Worm (Caenorhabditis elegans): ENCODE data around the gene clec-129.

The clec-129 gene

DNA sequence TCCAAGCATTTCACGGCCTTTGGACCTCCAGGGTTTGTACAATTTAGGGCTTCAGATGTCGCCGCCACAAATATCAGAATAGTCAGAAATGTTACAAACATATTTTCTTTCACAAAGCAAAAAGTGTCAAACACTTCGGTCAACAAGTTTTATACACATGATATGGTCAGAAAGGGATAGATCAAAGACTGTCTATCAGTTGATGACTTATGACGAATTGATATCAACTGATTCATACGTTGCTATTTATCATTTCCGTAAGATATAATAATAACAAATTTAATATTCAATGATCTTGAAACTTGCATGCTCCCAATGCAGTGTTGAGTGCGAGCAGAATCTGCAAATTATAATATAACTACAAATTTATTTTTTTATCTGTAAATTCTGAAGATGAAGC is 10.7 kb upstream of the clec-129 start, which contains the start of gene W10G11.1:
W10G11.1 (minus strand) TSS at position 101 of the 400 bp plus-strand sequence.
- TF ChIP-seq dmd-9 (GFP tag; IDR thresholded peaks at IDR 0.05) (no peak), T26A8.4 (GFP tag; IDR thresholded peaks at IDR 0.05) (no peak), mxl-2 (GFP tag; conservative IDR thresholded peaks at IDR 0.05) (no peak), lir-3 (tag; optimal IDR thresholded peaks at IDR 0.05) (no peak), ces-1 (GFP tag; optimal IDR thresholded peaks at IDR 0.05) (no peak), nhr-77 (tag; optimal IDR thresholded peaks at IDR 0.05) (no peak), nhr-237 (tag; optimal IDR thresholded peaks at IDR 0.05) (no peak), nhr-25 (tag; optimal IDR thresholded peaks at IDR 0.05; ENCODE audit: borderline replicate concordance, insufficient read depth) (no peak), pqm-1 (tag; optimal IDR thresholded peaks at IDR 0.05) (no peak), D1046.2 (GFP tag; IDR thresholded peaks at IDR 0.05) (no peak), nhr-11 (tag; optimal IDR thresholded peaks at IDR 0.05) (no peak), nhr-48 (tag; optimal IDR thresholded peaks at IDR 0.05) (no peak), Y5F2A.4 (GFP tag; optimal IDR thresholded peaks at IDR 0.05) (no peak), F44E2.7 (GFP tag; IDR thresholded peaks at IDR 0.05) (no peak)

DNA sequence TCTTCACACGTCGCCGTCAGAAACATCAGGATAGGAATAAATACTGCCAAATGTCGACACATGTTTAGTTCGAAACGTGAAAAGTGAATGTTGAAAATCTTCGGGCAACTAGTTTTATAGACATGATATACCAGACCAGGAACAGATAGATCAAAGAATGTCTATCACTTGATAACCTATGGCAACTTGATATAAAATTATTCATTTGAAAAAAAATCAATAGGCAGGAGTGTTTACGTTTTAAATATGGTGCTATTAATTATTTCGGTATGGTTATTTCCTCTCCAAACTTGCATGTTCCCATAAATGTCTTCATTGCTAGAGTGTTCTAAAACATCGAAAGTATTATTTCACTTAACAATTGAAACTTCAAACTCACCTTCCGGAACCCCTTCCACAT is 9.7 kb upstream of the clec-129 start, which contains the start of gene W10G11.2:
W10G11.2 (minus strand) TSS at position 101 of the 400 bp plus-strand sequence.
- TF ChIP-seq hif-1 (tag; optimal IDR thresholded peaks at IDR 0.05) (no peak), egl-43 (GFP tag; IDR thresholded peaks at IDR 0.05) (no peak), aly-2 (tag; optimal IDR thresholded peaks at IDR 0.05) (no peak), set-16 (GFP tag; IDR thresholded peaks at IDR 0.05) (no peak), nhr-25 (tag; optimal IDR thresholded peaks at IDR 0.05; ENCODE audit: borderline replicate concordance, insufficient read depth) (no peak), lim-7 (GFP tag; IDR thresholded peaks at IDR 0.05) (no peak), nhr-28 (tag; optimal IDR thresholded peaks at IDR 0.05) (no peak)

DNA sequence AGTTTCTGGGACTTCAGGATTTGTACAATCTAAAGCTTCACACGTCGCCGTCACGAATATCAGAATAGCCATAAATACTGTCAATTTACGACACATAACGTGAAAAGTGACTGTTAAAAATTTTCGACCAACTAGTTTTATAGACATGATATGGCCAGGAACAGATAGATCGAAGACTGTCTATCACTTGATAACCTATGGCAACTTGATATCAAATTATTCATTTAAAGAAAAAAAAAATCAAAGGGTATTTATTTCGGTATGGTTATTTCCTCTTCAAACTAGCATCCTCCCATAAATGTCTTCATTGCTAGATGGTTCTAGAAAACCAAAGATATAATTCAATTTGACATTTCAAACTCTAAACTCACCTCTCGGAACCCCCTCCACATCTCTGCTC is 8.9 kb upstream of the clec-129 start, which contains the start of gene W10G11.3:
W10G11.3 (minus strand) TSS at position 101 of the 400 bp plus-strand sequence.
- TF ChIP-seq ztf-7 (tag; optimal IDR thresholded peaks at IDR 0.05) (no peak), nhr-237 (tag; optimal IDR thresholded peaks at IDR 0.05) (no peak), nhr-48 (tag; optimal IDR thresholded peaks at IDR 0.05) (no peak), Y5F2A.4 (GFP tag; optimal IDR thresholded peaks at IDR 0.05) (no peak), nhr-6 (tag; optimal IDR thresholded peaks at IDR 0.05) (no peak), ZK337.2 (GFP tag; IDR thresholded peaks at IDR 0.05) (no peak), nhr-77 (tag; optimal IDR thresholded peaks at IDR 0.05) (no peak), nhr-11 (tag; optimal IDR thresholded peaks at IDR 0.05) (no peak), ceh-44 (GFP tag; IDR thresholded peaks at IDR 0.05) (no peak), php-3 (GFP tag; IDR thresholded peaks at IDR 0.05) (no peak), hmg-1.1 (GFP tag; IDR thresholded peaks at IDR 0.05) (no peak), lin-39 (tag; optimal IDR thresholded peaks at IDR 0.05) (no peak), lin-15B (tag; optimal IDR thresholded peaks at IDR 0.05) (no peak), ces-1 (GFP tag; optimal IDR thresholded peaks at IDR 0.05) (no peak), nhr-25 (tag; optimal IDR thresholded peaks at IDR 0.05; ENCODE audit: borderline replicate concordance, insufficient read depth) (no peak), ztf-11 (tag; optimal IDR thresholded peaks at IDR 0.05) (no peak), ceh-82 (tag; optimal IDR thresholded peaks at IDR 0.05) (no peak), F26F4.8 (GFP tag; conservative IDR thresholded peaks at IDR 0.05) (no peak)

DNA sequence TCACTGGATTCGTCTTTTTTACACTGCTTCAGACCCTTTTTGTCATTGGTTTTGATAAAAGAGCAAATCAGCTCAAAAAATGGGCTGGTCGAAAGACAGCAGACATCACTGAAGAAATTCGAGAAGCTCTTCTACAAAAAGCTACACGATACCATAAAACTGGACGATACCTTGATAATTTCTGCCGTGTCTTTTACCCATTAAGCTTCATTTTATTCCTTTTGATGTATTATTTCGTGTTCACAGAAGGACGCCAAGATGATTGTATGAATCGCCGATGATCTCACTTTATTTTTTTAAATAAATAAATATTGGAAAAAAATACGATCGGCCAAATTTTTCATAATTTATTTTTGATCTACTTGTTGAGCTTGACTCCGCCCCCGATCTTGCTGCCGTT is 4.2 kb upstream of the clec-129 start:
- TF ChIP-seq unc-62 (GFP tag; optimal IDR thresholded peaks at IDR 0.05 in 1 of 2) (peak in 1 of 2 experiments; percentile 91), unc-62 (tag; optimal IDR thresholded peaks at IDR 0.05) (no peak), tra-1 (GFP tag; IDR thresholded peaks at IDR 0.05) (no peak)

DNA sequence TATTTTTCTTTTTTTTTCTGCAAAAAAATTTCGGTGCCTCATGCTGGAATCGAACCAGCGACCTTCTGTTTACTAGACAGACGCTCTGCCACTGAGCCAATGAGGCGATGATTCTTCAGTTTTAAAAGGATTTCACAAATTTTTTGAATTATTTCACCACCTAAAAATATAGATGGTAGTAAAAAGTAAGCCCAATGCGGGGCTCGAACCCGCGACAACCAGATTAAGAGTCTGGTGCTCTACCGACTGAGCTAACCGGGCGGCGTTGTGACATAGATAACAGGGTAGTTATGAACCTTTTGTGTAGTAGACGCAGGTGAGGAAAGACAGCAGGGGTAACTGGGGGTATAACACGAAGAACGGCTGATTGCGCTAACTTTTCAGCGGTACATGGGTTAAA is 3.7 kb upstream of the clec-129 start:
- TF ChIP-seq T26A8.4 (GFP tag; IDR thresholded peaks at IDR 0.05): peak; percentile 67
- peak; percentile 79 for TF ChIP-seq arid-1 (GFP tag; conservative IDR thresholded peaks at IDR 0.05)
- peak; percentile 82 for TF ChIP-seq Y105C5A.15 (GFP tag; IDR thresholded peaks at IDR 0.05)
- 0 out of 2 replicates have a peak, but pooled peaks have one; percentile 29 for TF ChIP-seq php-3 (GFP tag; IDR thresholded peaks at IDR 0.05)
- TF ChIP-seq lin-13 (GFP tag; optimal IDR thresholded peaks at IDR 0.05): peak; percentile 55
- TF ChIP-seq madf-9 (GFP tag; conservative IDR thresholded peaks at IDR 0.05): peak; percentile 35; the same call in 1 of the 2 replicates
- peak; percentile 59 for TF ChIP-seq hmg-1.1 (GFP tag; IDR thresholded peaks at IDR 0.05)
- TF ChIP-seq nhr-77 (tag; optimal IDR thresholded peaks at IDR 0.05): peak; percentile 4
- peak; percentile 20 to 83; a peak in 2 of 4 replicates for TF ChIP-seq madf-5 (GFP tag; IDR thresholded peaks at IDR 0.05)
- TF ChIP-seq spr-1 (tag; optimal IDR thresholded peaks at IDR 0.05): peak; percentile 65
- TF ChIP-seq nhr-41 (GFP tag; IDR thresholded peaks at IDR 0.05): peak; percentile 59; the same call in 1 of the 2 replicates
- TF ChIP-seq daf-16 (GFP tag; optimal IDR thresholded peaks at IDR 0.05): peak; percentile 29 to 86
- peak; percentile 77 for TF ChIP-seq daf-16 (tag; optimal IDR thresholded peaks at IDR 0.05)
- TF ChIP-seq F44E2.7 (GFP tag; IDR thresholded peaks at IDR 0.05): 0 out of 2 replicates have a peak, but pooled peaks have one; percentile 69
- peak; percentile 56; the same call in 1 of the 2 replicates for TF ChIP-seq dmd-9 (GFP tag; IDR thresholded peaks at IDR 0.05)
- TF ChIP-seq Y5F2A.4 (GFP tag; optimal IDR thresholded peaks at IDR 0.05): peak; percentile 52
- peak; percentile 77 for TF ChIP-seq zfp-3 (GFP tag; conservative IDR thresholded peaks at IDR 0.05)

Measured in whole organism, L4 larva.